Worm (Caenorhabditis elegans): ENCODE data around the gene F59H6.15.
"Not testable (repeated sequence)": the region's sequence is repeated elsewhere in the genome, so short reads cannot be mapped to it uniquely, and the experiment has no call there.

F59H6.15 gene

ce11 chrII:2046556-2046955 is 33.8 kb downstream of the F59H6.15 start, which contains the start of gene math-1:
math-1 (minus strand) TSS chrII:2046656.
- TF ChIP-seq egl-27 (tag; optimal IDR thresholded peaks at IDR 0.05); hlh-17 (GFP tag; optimal IDR thresholded peaks at IDR 0.05; ENCODE audit: borderline replicate concordance); swsn-7 (tag; optimal IDR thresholded peaks at IDR 0.05): not testable (repeated sequence)

ce11 chrII:2051372-2051771 is 38.6 kb downstream of the F59H6.15 start, which contains the start of gene fbxb-35:
fbxb-35 (plus strand) TSS chrII:2051672.
- TF ChIP-seq zag-1 (tag; optimal IDR thresholded peaks at IDR 0.05) (no peak), fos-1 (tag; optimal IDR thresholded peaks at IDR 0.05) (no peak), efl-1 (optimal IDR thresholded peaks at IDR 0.05) (no peak), efl-1 (GFP tag; optimal IDR thresholded peaks at IDR 0.05 in 1 of 2) (peak in 1 of 2 experiments; percentile 77)

ce11 chrII:2058985-2059384 is 46.2 kb downstream of the F59H6.15 start, which contains the start of gene F07E5.5:
F07E5.5 (minus strand) TSS chrII:2059070.
- TF ChIP-seq isw-1 (GFP tag; IDR thresholded peaks at IDR 0.05) (peak; percentile 25), C04F5.9 (tag; optimal IDR thresholded peaks at IDR 0.05) (no peak), nhr-76 (tag; optimal IDR thresholded peaks at IDR 0.05) (no peak), lin-15B (tag; optimal IDR thresholded peaks at IDR 0.05) (peak; percentile 41), nhr-47 (tag; optimal IDR thresholded peaks at IDR 0.05) (no peak), rnt-1 (tag; optimal IDR thresholded peaks at IDR 0.05) (no peak), ama-1 (optimal IDR thresholded peaks at IDR 0.05) (no peak), vab-15 (tag; optimal IDR thresholded peaks at IDR 0.05) (peak; percentile 27), nhr-77 (tag; optimal IDR thresholded peaks at IDR 0.05) (no peak), swsn-7 (tag; optimal IDR thresholded peaks at IDR 0.05) (peak; percentile 51), nhr-20 (tag; optimal IDR thresholded peaks at IDR 0.05) (no peak), lin-14 (GFP tag; optimal IDR thresholded peaks at IDR 0.05) (no peak), blmp-1 (tag; optimal IDR thresholded peaks at IDR 0.05) (peak; percentile 13), ceh-90 (tag; optimal IDR thresholded peaks at IDR 0.05) (no peak), pag-3 (tag; optimal IDR thresholded peaks at IDR 0.05; ENCODE audit: borderline replicate concordance, insufficient read depth) (no peak), unc-98 (GFP tag; IDR thresholded peaks at IDR 0.05) (no peak), elt-3 (tag; optimal IDR thresholded peaks at IDR 0.05) (no peak), fos-1 (tag; optimal IDR thresholded peaks at IDR 0.05) (no peak), ceh-88 (GFP tag; IDR thresholded peaks at IDR 0.05) (no peak), dsc-1 (tag; optimal IDR thresholded peaks at IDR 0.05) (no peak), zag-1 (tag; optimal IDR thresholded peaks at IDR 0.05) (no peak), ceh-82 (tag; optimal IDR thresholded peaks at IDR 0.05) (peak; percentile 19 to 66 (median 64)), unc-130 (tag; optimal IDR thresholded peaks at IDR 0.05) (peak; percentile 79), dpl-1 (GFP tag; optimal IDR thresholded peaks at IDR 0.05) (peak; percentile 54 to 78 (median 74)), ces-1 (GFP tag; optimal IDR thresholded peaks at IDR 0.05) (no peak), xbp-1 (tag; optimal IDR thresholded peaks at IDR 0.05) (peak; percentile 45), nhr-84 (tag; optimal IDR thresholded peaks at IDR 0.05) (no peak), nhr-12 (tag; optimal IDR thresholded peaks at IDR 0.05) (no peak), mep-1 (tag; optimal IDR thresholded peaks at IDR 0.05) (peak; percentile 77), aha-1 (tag; optimal IDR thresholded peaks at IDR 0.05) (no peak), lin-35 (GFP tag; optimal IDR thresholded peaks at IDR 0.05) (peak; percentile 61 to 77), hpl-2 (GFP tag; optimal IDR thresholded peaks at IDR 0.05) (no peak), lin-39 (tag; optimal IDR thresholded peaks at IDR 0.05) (peak; percentile 5), snu-23 (GFP tag; optimal IDR thresholded peaks at IDR 0.05) (no peak), pax-3 (tag; optimal IDR thresholded peaks at IDR 0.05) (no peak), nhr-85 (tag) (peak; percentile 68), unc-62 (GFP tag; optimal IDR thresholded peaks at IDR 0.05) (no peak), fkh-8 (tag; optimal IDR thresholded peaks at IDR 0.05) (peak; percentile 43), nhr-11 (tag; optimal IDR thresholded peaks at IDR 0.05) (peak; percentile 14), hlh-4 (tag; optimal IDR thresholded peaks at IDR 0.05) (no peak), C34B4.2 (tag; optimal IDR thresholded peaks at IDR 0.05) (no peak), grh-1 (GFP tag; IDR thresholded peaks at IDR 0.05) (no peak), ets-5 (GFP tag; IDR thresholded peaks at IDR 0.05) (no peak), zip-4 (GFP tag; optimal IDR thresholded peaks at IDR 0.05) (no peak), pqm-1 (tag; optimal IDR thresholded peaks at IDR 0.05) (no peak), efl-3 (GFP tag; optimal IDR thresholded peaks at IDR 0.05) (no peak)
